Fruit fly (Drosophila melanogaster) whole organism, embryonic: ENCODE measurements around the gene GstD8.

Experiments used
- B-H2 ChIP-seq: fragments of 200-800 bp; sonication (Bioruptor generic); optimal IDR thresholded peaks from 2 replicates; lab custom pipeline; 2018; ENCODE audit warnings: missing biosample characterization, mild to moderate bottlenecking, missing genetic modification characterization
- CG12391 ChIP-seq: fragments of 200-800 bp; sonication (Bioruptor generic); optimal IDR thresholded peaks from 3 replicates; lab custom pipeline; 2018; ENCODE audit warnings: missing biosample characterization, mild to moderate bottlenecking, missing genetic modification characterization, moderate library complexity
- CG13287 ChIP-seq: fragments of 200-800 bp; sonication (Bioruptor generic); IDR thresholded peaks from 2 replicates; pipeline ENCODE4 v1.3.6; 2022; ENCODE audit warnings: missing biosample characterization, missing genetic modification characterization; ENCODE audit not compliant: partially characterized antibody
- CG14710 ChIP-seq: fragments of 200-800 bp; sonication (Bioruptor generic); optimal IDR thresholded peaks from 3 replicates; lab custom pipeline; 2019; ENCODE audit warnings: missing biosample characterization, mild to moderate bottlenecking, missing genetic modification characterization, moderate library complexity
- CG1603 ChIP-seq: fragments of 200-800 bp; sonication (Bioruptor generic); optimal IDR thresholded peaks from 2 replicates; lab custom pipeline; 2019; ENCODE audit warnings: missing biosample characterization, mild to moderate bottlenecking, missing genetic modification characterization, moderate library complexity
- CG17829 ChIP-seq: fragments of 200-800 bp; optimal IDR thresholded peaks from 2 replicates; lab custom pipeline; 2019; ENCODE audit warnings: missing biosample characterization, mild to moderate bottlenecking, missing genetic modification characterization, moderate library complexity
- CG30020 ChIP-seq: fragments of 200-800 bp; optimal IDR thresholded peaks from 2 replicates; lab custom pipeline; 2019; ENCODE audit warnings: missing biosample characterization, mild to moderate bottlenecking, missing genetic modification characterization, moderate library complexity
- CG30403 ChIP-seq: fragments of 200-800 bp; sonication (Bioruptor generic); optimal IDR thresholded peaks from 3 replicates; lab custom pipeline; 2016; ENCODE audit warnings: missing biosample characterization, missing genetic modification characterization
- CG34422 ChIP-seq: fragments of 200-800 bp; sonication (Bioruptor generic); IDR thresholded peaks from 3 replicates; pipeline ENCODE4 v1.3.6; 2022; ENCODE audit warnings: missing biosample characterization, missing genetic modification characterization
- CG4820 ChIP-seq: fragments of 200-800 bp; sonication (Bioruptor generic); optimal IDR thresholded peaks from 3 replicates; lab custom pipeline; 2016; ENCODE audit warnings: missing biosample characterization, missing genetic modification characterization
- CG6654 ChIP-seq: fragments of 200-800 bp; sonication (Bioruptor generic); optimal IDR thresholded peaks from 2 replicates; lab custom pipeline; 2017; ENCODE audit warnings: missing biosample characterization, mild to moderate bottlenecking, missing genetic modification characterization
- CG6791 ChIP-seq: fragments of 200-800 bp; sonication (Bioruptor generic); IDR thresholded peaks from 3 replicates; pipeline ENCODE4 v1.3.6; 2022; ENCODE audit warnings: missing biosample characterization, missing genetic modification characterization; ENCODE audit not compliant: partially characterized antibody
- CG7928 ChIP-seq: fragments of 200-800 bp; sonication (Bioruptor generic); optimal IDR thresholded peaks from 2 replicates; lab custom pipeline; 2017; ENCODE audit warnings: missing biosample characterization, mild to moderate bottlenecking, missing genetic modification characterization
- CG7987 ChIP-seq: fragments of 200-800 bp; sonication (Bioruptor generic); optimal IDR thresholded peaks from 2 replicates; lab custom pipeline; 2018; ENCODE audit warnings: missing biosample characterization, mild to moderate bottlenecking, missing genetic modification characterization, moderate library complexity
- CG9609 ChIP-seq: fragments of 200-800 bp; sonication (Bioruptor generic); optimal IDR thresholded peaks from 3 replicates; lab custom pipeline; 2016; ENCODE audit warnings: missing biosample characterization, missing genetic modification characterization
- CG9797 ChIP-seq: fragments of 200-800 bp; sonication (Bioruptor generic); optimal IDR thresholded peaks from 3 replicates; lab custom pipeline; 2018; ENCODE audit warnings: missing biosample characterization, mild to moderate bottlenecking, missing genetic modification characterization
- CHES-1-like ChIP-seq: fragments of 200-800 bp; sonication (Bioruptor generic); optimal IDR thresholded peaks from 2 replicates; lab custom pipeline; 2016; ENCODE audit warnings: missing biosample characterization, missing genetic modification characterization
- Dek ChIP-seq: fragments of 200-800 bp; sonication (Bioruptor generic); optimal IDR thresholded peaks from 3 replicates; lab custom pipeline; 2019; ENCODE audit warnings: missing biosample characterization, mild to moderate bottlenecking, missing genetic modification characterization, moderate library complexity
- Doc2 ChIP-seq: fragments of 200-800 bp; sonication (Bioruptor generic); IDR thresholded peaks from 2 replicates; pipeline ENCODE4 v1.3.6; 2022; ENCODE audit warnings: missing biosample characterization, missing genetic modification characterization
- Dp ChIP-seq: fragments of 200-800 bp; sonication (Bioruptor generic); optimal IDR thresholded peaks from 2 replicates; lab custom pipeline; 2018; ENCODE audit warnings: missing biosample characterization, mild to moderate bottlenecking, missing genetic modification characterization, moderate library complexity
- ERR ChIP-seq: fragments of 200-800 bp; sonication (Bioruptor generic); optimal IDR thresholded peaks from 2 replicates; lab custom pipeline; 2016; ENCODE audit warnings: missing biosample characterization, missing genetic modification characterization
- Ets97D ChIP-seq: fragments of 200-800 bp; sonication (Bioruptor generic); optimal IDR thresholded peaks from 3 replicates; lab custom pipeline; 2016; ENCODE audit warnings: missing biosample characterization, missing genetic modification characterization
- Fer3 ChIP-seq: fragments of 200-800 bp; sonication (Bioruptor generic); optimal IDR thresholded peaks from 2 replicates; lab custom pipeline; 2018; ENCODE audit warnings: missing biosample characterization, mild to moderate bottlenecking, missing genetic modification characterization, moderate library complexity
- H2.0 ChIP-seq: fragments of 200-800 bp; sonication (Bioruptor generic); IDR thresholded peaks from 2 replicates; pipeline ENCODE4 v1.3.6; 2022; ENCODE audit warnings: missing biosample characterization, missing genetic modification characterization
- MESR4 ChIP-seq: fragments of 200-800 bp; sonication (Bioruptor generic); optimal IDR thresholded peaks from 2 replicates; lab custom pipeline; 2018; ENCODE audit warnings: missing biosample characterization, mild to moderate bottlenecking, missing genetic modification characterization, moderate library complexity
- NC2β ChIP-seq: fragments of 200-800 bp; sonication (Bioruptor generic); optimal IDR thresholded peaks from 2 replicates; lab custom pipeline; 2016; ENCODE audit warnings: missing biosample characterization, missing genetic modification characterization
- Nf-YB ChIP-seq: fragments of 200-800 bp; sonication (Bioruptor generic); optimal IDR thresholded peaks from 3 replicates; lab custom pipeline; 2019; ENCODE audit warnings: missing biosample characterization, mild to moderate bottlenecking, missing genetic modification characterization, moderate library complexity
- Opbp ChIP-seq: fragments of 200-800 bp; sonication (Bioruptor generic); IDR thresholded peaks from 3 replicates; pipeline ENCODE4 v1.3.6; 2022; ENCODE audit warnings: missing biosample characterization, missing genetic modification characterization; ENCODE audit not compliant: partially characterized antibody
- PHDP ChIP-seq: fragments of 200-800 bp; sonication (Bioruptor generic); optimal IDR thresholded peaks from 3 replicates; lab custom pipeline; 2018; ENCODE audit warnings: missing biosample characterization, mild to moderate bottlenecking, missing genetic modification characterization, moderate library complexity
- Rfx ChIP-seq: fragments of 200-800 bp; sonication (Bioruptor generic); IDR thresholded peaks from 2 replicates; pipeline ENCODE4 v1.3.6; 2022; ENCODE audit warnings: missing biosample characterization, missing genetic modification characterization
- Scr ChIP-seq: fragments of 200-800 bp; sonication (Bioruptor generic); IDR thresholded peaks from 2 replicates; pipeline ENCODE4 v1.3.6; 2022; ENCODE audit warnings: missing biosample characterization, missing genetic modification characterization; ENCODE audit not compliant: partially characterized antibody
- Sin3A ChIP-seq: fragments of >200 bp; optimal IDR thresholded peaks from 2 replicates; lab custom pipeline; 2018
- TFAM ChIP-seq: fragments of 200-800 bp; sonication (Bioruptor generic); optimal IDR thresholded peaks from 2 replicates; lab custom pipeline; 2017; ENCODE audit warnings: missing biosample characterization, missing genetic modification characterization, inconsistent platforms
- YL-1 ChIP-seq: fragments of 200-800 bp; sonication (Bioruptor generic); optimal IDR thresholded peaks from 3 replicates; lab custom pipeline; 2017; ENCODE audit warnings: missing biosample characterization, mild to moderate bottlenecking, missing genetic modification characterization
- bigmax ChIP-seq: fragments of 200-800 bp; sonication (Bioruptor generic); optimal IDR thresholded peaks from 2 replicates; lab custom pipeline; 2018; ENCODE audit warnings: missing biosample characterization, mild to moderate bottlenecking, missing genetic modification characterization
- caup ChIP-seq: fragments of 200-800 bp; sonication (Bioruptor generic); optimal IDR thresholded peaks from 3 replicates; lab custom pipeline; 2017; ENCODE audit warnings: missing biosample characterization, mild to moderate bottlenecking, missing genetic modification characterization, moderate library complexity; ENCODE audit not compliant: severe bottlenecking
- chm ChIP-seq: fragments of 200-800 bp; sonication (Bioruptor generic); IDR thresholded peaks from 2 replicates; pipeline ENCODE4 v1.3.6; 2022; ENCODE audit warnings: missing biosample characterization, missing genetic modification characterization
- ewg ChIP-seq: fragments of 200-800 bp; sonication (Bioruptor generic); optimal IDR thresholded peaks from 3 replicates; lab custom pipeline; 2017; ENCODE audit warnings: mild to moderate bottlenecking, missing biosample characterization, missing genetic modification reagents, missing genetic modification characterization
- gsb-n ChIP-seq: fragments of 200-800 bp; sonication (Bioruptor generic); optimal IDR thresholded peaks from 3 replicates; lab custom pipeline; 2018; ENCODE audit warnings: missing biosample characterization, mild to moderate bottlenecking, missing genetic modification characterization
- hbn ChIP-seq: fragments of 200-800 bp; sonication (Bioruptor generic); IDR thresholded peaks from 2 replicates; pipeline ENCODE4 v1.3.6; 2022; ENCODE audit warnings: missing biosample characterization, missing genetic modification characterization; ENCODE audit not compliant: partially characterized antibody
- lbe ChIP-seq: fragments of 200-800 bp; sonication (Bioruptor generic); optimal IDR thresholded peaks from 2 replicates; lab custom pipeline; 2016; ENCODE audit warnings: missing biosample characterization, mild to moderate bottlenecking, missing genetic modification characterization
- nerfin-2 ChIP-seq: fragments of 200-800 bp; sonication (Bioruptor generic); IDR thresholded peaks from 2 replicates; pipeline ENCODE4 v1.3.6; 2022; ENCODE audit warnings: missing biosample characterization, missing genetic modification characterization; ENCODE audit not compliant: partially characterized antibody
- pzg ChIP-seq: fragments of 200-800 bp; sonication (Bioruptor generic); optimal IDR thresholded peaks from 3 replicates; lab custom pipeline; 2018; ENCODE audit warnings: missing biosample characterization, mild to moderate bottlenecking, missing genetic modification characterization, moderate library complexity
- sna ChIP-seq: fragments of 200-800 bp; sonication (Bioruptor generic); IDR thresholded peaks from 2 replicates; pipeline ENCODE4 v1.3.6; 2022; ENCODE audit warnings: missing biosample characterization, missing genetic modification characterization; ENCODE audit not compliant: partially characterized antibody
- so ChIP-seq: fragments of 200-800 bp; sonication (Bioruptor generic); IDR thresholded peaks from 3 replicates; pipeline ENCODE4 v1.3.6; 2022; ENCODE audit warnings: missing biosample characterization, missing genetic modification characterization
- unpg ChIP-seq: fragments of 200-800 bp; sonication (Bioruptor generic); optimal IDR thresholded peaks from 3 replicates; lab custom pipeline; 2018; ENCODE audit warnings: missing biosample characterization, mild to moderate bottlenecking, missing genetic modification characterization, moderate library complexity
- vvl ChIP-seq: fragments of 200-800 bp; sonication (Bioruptor generic); IDR thresholded peaks from 2 replicates; pipeline ENCODE4 v1.3.6; 2022; ENCODE audit warnings: missing biosample characterization, missing genetic modification characterization
- z ChIP-seq: fragments of 200-800 bp; sonication (Bioruptor generic); IDR thresholded peaks from 3 replicates; pipeline ENCODE4 v1.3.6; 2022; ENCODE audit warnings: missing biosample characterization, missing genetic modification characterization
- zen2 ChIP-seq: fragments of 200-800 bp; sonication (Bioruptor generic); IDR thresholded peaks from 3 replicates; pipeline ENCODE4 v1.3.6; 2022; ENCODE audit warnings: missing biosample characterization, missing genetic modification characterization; ENCODE audit not compliant: partially characterized antibody

GstD8 gene

DNA sequence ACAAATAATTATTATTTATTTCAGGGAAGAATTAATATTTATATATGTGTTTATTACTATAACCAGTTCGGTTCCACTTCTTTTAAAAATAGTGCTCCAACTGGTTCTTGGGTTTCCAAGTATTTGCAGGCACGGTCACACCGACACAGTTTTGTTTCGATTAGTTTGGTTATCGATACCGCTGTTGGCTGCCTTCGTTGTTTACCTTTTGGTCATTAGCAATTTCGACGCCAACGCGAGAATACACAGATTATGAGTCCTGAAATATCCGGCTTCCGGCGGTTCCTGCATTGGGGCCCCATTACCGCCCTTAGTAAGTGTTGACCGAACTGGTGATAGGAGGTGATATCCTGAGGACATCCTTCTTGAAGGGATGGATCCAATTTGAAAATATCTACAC is 28.4 kb downstream of the GstD8 start, which contains the start of gene CG5196 (continued):
- TF ChIP-seq YL-1 (peak; percentile 50), bigmax (GFP tag; lab: Kevin White, UChicago) (peak; percentile 47), chm (peak; percentile 43; the same call in 1 of the 2 replicates), CG7928 (peak; percentile 7), PHDP (tag; lab: Kevin White, UChicago) (peak; percentile 40), NC2β (GFP tag; lab: Kevin White, UChicago) (no peak), CG4820 (GFP tag; lab: Kevin White, UChicago) (peak; percentile 17), lbe (GFP tag; lab: Kevin White, UChicago) (peak; percentile 66), Dek (tag; lab: Kevin White, UChicago) (peak; percentile 43), gsb-n (tag; lab: Kevin White, UChicago) (peak; percentile 20), CG34422 (GFP tag; lab: Robert Waterston, UW) (peak; percentile 84; the same call in 2 of the 3 replicates), B-H2 (GFP tag; lab: Kevin White, UChicago) (peak; percentile 51), Dp (peak; percentile 80), Ets97D (GFP tag; lab: Kevin White, UChicago) (peak; percentile 34), ewg (GFP tag; lab: Kevin White, UChicago) (no peak), Nf-YB (GFP tag; lab: Kevin White, UChicago) (peak; percentile 29), vvl (peak; percentile 44; the same call in 1 of the 2 replicates), CG17829 (peak; percentile 36), CG14710 (peak; percentile 60), H2.0 (GFP tag; lab: Robert Waterston, UW) (no peak), CG12391 (tag; lab: Kevin White, UChicago) (peak; percentile 35), CG6654 (GFP tag; lab: Kevin White, UChicago) (peak; percentile 95), ERR (GFP tag; lab: Kevin White, UChicago) (no peak), CG30020 (tag; lab: Kevin White, UChicago) (peak; percentile 61), nerfin-2 (GFP tag; lab: Robert Waterston, UW) (peak; percentile 58; the same call in 1 of the 2 replicates), Scr (GFP tag; lab: Robert Waterston, UW) (peak; percentile 65), MESR4 (peak; percentile 85), Opbp (GFP tag; lab: Robert Waterston, UW) (peak; percentile 72), CG9609 (GFP tag; lab: Kevin White, UChicago) (no peak), CG30403 (GFP tag; lab: Kevin White, UChicago) (no peak), Rfx (peak; percentile 26; the same call in 1 of the 2 replicates), z (GFP tag; lab: Robert Waterston, UW) (no peak), Sin3A (lab: Kevin White, UChicago) (peak; percentile 29), pzg (GFP tag; lab: Kevin White, UChicago) (peak; percentile 86), CG6791 (GFP tag; lab: Robert Waterston, UW) (peak; percentile 79), CG13287 (GFP tag; lab: Robert Waterston, UW) (peak; percentile 84), TFAM (GFP tag; lab: Kevin White, UChicago) (no peak), sna (peak; percentile 60), CG9797 (GFP tag; lab: Kevin White, UChicago) (peak; percentile 88), unpg (GFP tag; lab: Kevin White, UChicago) (peak; percentile 12), Fer3 (tag; lab: Kevin White, UChicago) (peak; percentile 13), caup (peak; percentile 18), Doc2 (GFP tag; lab: Robert Waterston, UW) (no peak), hbn (GFP tag; lab: Robert Waterston, UW) (peak; percentile 17; the same call in 1 of the 2 replicates), so (0 out of 3 replicates have a peak, but pooled peaks have one; percentile 25), CHES-1-like (GFP tag; lab: Kevin White, UChicago) (peak; percentile 40), CG1603 (tag; lab: Kevin White, UChicago) (peak; percentile 76), zen2 (GFP tag; lab: Robert Waterston, UW) (peak; percentile 74), CG7987 (peak; percentile 25)
